Fruit fly (Drosophila melanogaster): ENCODE measurements around the gene CG33689.

Gene CG33689

dm6 chr3L:16157251-16158190, 42.5 kb upstream of the CG33689 start (continued):
- TF ChIP-seq slbo (GFP tag; IDR thresholded peaks at IDR 0.05) (peak; percentile 68), CG16779 (GFP tag; IDR thresholded peaks at IDR 0.05) (no peak), CG17568 (GFP tag; optimal IDR thresholded peaks at IDR 0.05) (peak; percentile 8), lola (GFP tag; optimal IDR thresholded peaks at IDR 0.05) (peak in 1 of 3 experiments; percentile 37), dmrt11E (tag; optimal IDR thresholded peaks at IDR 0.05) (peak; percentile 1), tap (tag; optimal IDR thresholded peaks at IDR 0.05) (peak; percentile 5), bsh (GFP tag; optimal IDR thresholded peaks at IDR 0.05) (peak in 1 of 2 experiments; percentile 62), CG2129 (GFP tag; IDR thresholded peaks at IDR 0.05; ENCODE audit: partially characterized antibody) (no peak), ato (GFP tag; IDR thresholded peaks at IDR 0.05; ENCODE audit: partially characterized antibody) (no peak), HHEX (GFP tag; optimal IDR thresholded peaks at IDR 0.05) (peak; percentile 53), so (GFP tag; IDR thresholded peaks at IDR 0.05) (no peak), CG32532 (GFP tag; IDR thresholded peaks at IDR 0.05) (peak; percentile 20; the same call in 1 of the 2 replicates), CG1529 (GFP tag; optimal IDR thresholded peaks at IDR 0.05) (peak; percentile 56), sc (optimal IDR thresholded peaks at IDR 0.05) (no peak), sc (GFP tag; optimal IDR thresholded peaks at IDR 0.05) (peak; percentile 14), CG14710 (tag; optimal IDR thresholded peaks at IDR 0.05) (peak; percentile 44), btn (GFP tag; optimal IDR thresholded peaks at IDR 0.05) (peak; percentile 20), hb (GFP tag; IDR thresholded peaks at IDR 0.05; ENCODE audit: partially characterized antibody) (no peak), CG12942 (GFP tag; optimal IDR thresholded peaks at IDR 0.05) (peak; percentile 23), scrt (GFP tag; optimal IDR thresholded peaks at IDR 0.05) (peak; percentile 35), CG10565 (GFP tag; optimal IDR thresholded peaks at IDR 0.05) (no peak), Hr78 (GFP tag; optimal IDR thresholded peaks at IDR 0.05) (no peak), sd (tag; optimal IDR thresholded peaks at IDR 0.05) (peak; percentile 48), HmgD (GFP tag; optimal IDR thresholded peaks at IDR 0.05) (no peak), Abd-B (GFP tag; optimal IDR thresholded peaks at IDR 0.05) (peak; percentile 65), HLHmδ (GFP tag; optimal IDR thresholded peaks at IDR 0.05) (no peak), D (optimal IDR thresholded peaks at IDR 0.05) (no peak), D (GFP tag; optimal IDR thresholded peaks at IDR 0.05) (peak; percentile 30), CG33557 (GFP tag; optimal IDR thresholded peaks at IDR 0.05) (no peak), Mrtf (GFP tag; IDR thresholded peaks at IDR 0.05) (no peak), tgo (GFP tag; IDR thresholded peaks at IDR 0.05) (peak; percentile 35; the same call in 2 of the 3 replicates), Sry-δ (GFP tag; optimal IDR thresholded peaks at IDR 0.05) (peak; percentile 21), CG2889 (GFP tag; IDR thresholded peaks at IDR 0.05) (no peak), CTCF (GFP tag; optimal IDR thresholded peaks at IDR 0.05) (no peak), CG15269 (tag; optimal IDR thresholded peaks at IDR 0.05) (peak; percentile 61), CG3838 (GFP tag; optimal IDR thresholded peaks at IDR 0.05) (no peak), H2.0 (GFP tag; IDR thresholded peaks at IDR 0.05) (no peak), dmrt99B (tag; optimal IDR thresholded peaks at IDR 0.05) (peak; percentile 79), CG11247 (GFP tag; IDR thresholded peaks at IDR 0.05) (0 out of 2 replicates have a peak, but pooled peaks have one; percentile 32), Rx (GFP tag; IDR thresholded peaks at IDR 0.05) (peak; percentile 4; the same call in 1 of the 2 replicates), sr (GFP tag; IDR thresholded peaks at IDR 0.05) (no peak), bigmax (GFP tag; optimal IDR thresholded peaks at IDR 0.05) (no peak), otp (GFP tag; IDR thresholded peaks at IDR 0.05) (no peak), onecut (GFP tag; IDR thresholded peaks at IDR 0.05) (no peak), CG12155 (GFP tag; optimal IDR thresholded peaks at IDR 0.05) (peak; percentile 7), Kr (GFP tag; optimal IDR thresholded peaks at IDR 0.05) (no peak), H15 (GFP tag; IDR thresholded peaks at IDR 0.05) (no peak), stc (GFP tag; IDR thresholded peaks at IDR 0.05) (no peak), danr (GFP tag; IDR thresholded peaks at IDR 0.05) (no peak)
